Worm (Caenorhabditis elegans) whole organism, L4 larva: ENCODE data around the gene aex-4.
A peak's percentile ranks its signal among the peaks of the same experiment; 100 is the strongest.

Experiments used
- F26F4.8 ChIP-seq: fragments of 200-800 bp; sonication (Bioruptor generic); conservative IDR thresholded peaks from 2 replicates; pipeline ENCODE4 v1.3.6; 2022; ENCODE audit warnings: missing genetic modification characterization, missing compliant biosample characterization
- R02D3.7 ChIP-seq: fragments of 150-350 bp; sonication (generic microtip); optimal IDR thresholded peaks from 3 replicates; lab custom pipeline; 2014; ENCODE audit warnings: missing biosample characterization, missing genetic modification characterization
- Y48G9A.11 ChIP-seq: fragments of 200-800 bp; sonication (Bioruptor generic); IDR thresholded peaks from 2 replicates; pipeline ENCODE4 v1.3.6; 2022; ENCODE audit warnings: missing genetic modification reagents, missing genetic modification characterization, missing compliant biosample characterization
- ama-1 ChIP-seq: fragments of 150-350 bp; optimal IDR thresholded peaks from 2 replicates; lab custom pipeline; 2014; ENCODE audit warnings: inconsistent platforms, mixed read lengths
- arid-1 ChIP-seq: fragments of 200-800 bp; sonication (Bioruptor generic); conservative IDR thresholded peaks from 2 replicates; pipeline ENCODE4 v1.3.6; 2022; ENCODE audit warnings: missing genetic modification reagents, missing genetic modification characterization, missing compliant biosample characterization
- ceh-28 ChIP-seq: fragments of 150-350 bp; optimal IDR thresholded peaks from 2 replicates; lab custom pipeline; 2014; ENCODE audit warnings: missing biosample characterization, missing genetic modification reagents, missing genetic modification characterization
- egl-27 ChIP-seq: sonication (generic microtip); optimal IDR thresholded peaks from 3 replicates; lab custom pipeline; 2017; ENCODE audit warnings: missing biosample characterization, missing genetic modification reagents, missing genetic modification characterization
- fos-1 ChIP-seq: fragments of 150-350 bp; optimal IDR thresholded peaks from 2 replicates; lab custom pipeline; 2014; ENCODE audit warnings: missing biosample characterization, missing genetic modification characterization
- nhr-10 ChIP-seq: fragments of 150-350 bp; optimal IDR thresholded peaks from 2 replicates; lab custom pipeline; 2014; ENCODE audit warnings: missing biosample characterization, missing genetic modification characterization
- skn-1 ChIP-seq: fragments of 150-350 bp; optimal IDR thresholded peaks from 2 replicates; lab custom pipeline; 2014; ENCODE audit warnings: missing biosample characterization, missing genetic modification characterization
- snpc-4 ChIP-seq: fragments of 150-350 bp; optimal IDR thresholded peaks from 2 replicates; lab custom pipeline; 2014; ENCODE audit warnings: missing biosample characterization, missing genetic modification characterization
- tra-1 ChIP-seq: fragments of 200-800 bp; sonication (Bioruptor generic); IDR thresholded peaks from 2 replicates; pipeline ENCODE4 v1.3.6; 2022; ENCODE audit warnings: missing genetic modification reagents, missing genetic modification characterization, missing compliant biosample characterization
- unc-130 ChIP-seq: sonication (generic microtip); optimal IDR thresholded peaks from 2 replicates; lab custom pipeline; 2016; ENCODE audit warnings: missing genetic modification reagents, missing genetic modification characterization, missing compliant biosample characterization
- unc-39 ChIP-seq: sonication (generic microtip); optimal IDR thresholded peaks from 2 replicates; lab custom pipeline; 2017; ENCODE audit warnings: missing biosample characterization, missing genetic modification characterization

- TF ChIP-seq tra-1 (GFP tag; lab: Robert Waterston, UW) (peak; percentile 15; the same call in 1 of the 2 replicates), skn-1 (tag; lab: Kevin White, UChicago) (no peak), F26F4.8 (no peak), R02D3.7 (tag; lab: Kevin White, UChicago) (no peak), snpc-4 (tag; lab: Kevin White, UChicago) (no peak), Y48G9A.11 (no peak), unc-130 (GFP tag; lab: Kevin White, UChicago) (no peak), unc-39 (no peak), arid-1 (GFP tag; lab: Robert Waterston, UW) (no peak), fos-1 (tag; lab: Kevin White, UChicago) (no peak), ama-1 (lab: Kevin White, UChicago) (no peak), egl-27 (tag; lab: Kevin White, UChicago) (no peak), nhr-10 (tag; lab: Kevin White, UChicago) (no peak), ceh-28 (tag; lab: Kevin White, UChicago) (no peak)
These were observed 4.2 kb downstream of the aex-4 start for ce11 chrX:3733321-3733720.
